Worm (Caenorhabditis elegans): ENCODE measurements around the gene nit-1.

DNA sequence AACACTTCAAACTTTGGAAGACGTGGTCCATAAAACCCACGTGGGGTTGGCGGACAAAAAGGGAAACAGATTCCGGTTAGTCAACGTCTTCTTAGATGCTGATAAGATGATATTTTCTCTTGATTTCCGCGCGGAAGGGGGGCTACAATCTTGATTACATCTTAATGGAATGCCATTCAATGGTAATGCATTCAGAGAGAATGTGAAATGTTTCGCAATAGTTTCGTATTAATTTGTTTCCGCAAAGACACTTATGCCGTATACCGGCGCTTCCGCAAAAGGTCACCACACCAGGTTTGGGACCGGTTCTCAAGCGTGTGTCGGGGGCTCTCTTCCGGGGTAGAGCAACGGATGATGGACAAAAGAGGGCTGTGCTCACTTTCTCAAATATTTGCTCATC is 47.5 kb upstream of the nit-1 start:
- TF ChIP-seq tbx-2 (tag; optimal IDR thresholded peaks at IDR 0.05) (no peak), rnt-1 (tag; optimal IDR thresholded peaks at IDR 0.05) (no peak), isw-1 (GFP tag; IDR thresholded peaks at IDR 0.05) (no peak)
